Worm (Caenorhabditis elegans) whole organism, early embryonic: ENCODE measurements around the gene exos-9.

Experiments used
- aly-1 ChIP-seq: sonication (generic microtip); optimal IDR thresholded peaks from 2 replicates; lab custom pipeline; 2016; ENCODE audit warnings: missing genetic modification characterization, missing compliant biosample characterization
- ama-1 ChIP-seq: fragments of 150-350 bp; optimal IDR thresholded peaks from 2 replicates; lab custom pipeline; 2014
- ets-7 ChIP-seq: sonication (generic microtip); optimal IDR thresholded peaks from 2 replicates; lab custom pipeline; 2016; ENCODE audit warnings: missing genotype, missing genetic modification characterization, missing compliant biosample characterization

DNA sequence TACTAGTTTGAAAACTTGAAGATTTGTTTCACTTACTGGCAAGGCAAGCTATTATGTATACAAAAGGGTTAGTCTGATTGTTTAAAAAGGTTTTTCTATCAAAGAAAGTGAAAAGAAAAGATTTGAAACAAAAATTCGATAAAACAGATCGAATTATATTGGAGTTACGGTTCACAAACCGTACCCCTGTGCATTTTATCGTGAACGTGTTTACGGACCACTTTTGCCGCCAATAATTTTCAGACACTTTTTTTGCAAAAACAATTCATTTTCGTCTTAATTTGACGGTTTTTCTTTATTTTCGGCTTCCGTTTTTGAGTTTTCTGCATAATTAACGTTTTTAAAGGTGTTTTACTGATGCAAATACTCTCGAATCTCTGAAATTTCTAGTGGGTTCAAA is 32.6 kb downstream of the exos-9 start:
- no peak for TF ChIP-seq ets-7
- no peak for TF ChIP-seq aly-1
- TF ChIP-seq ama-1: no peak
